Worm (Caenorhabditis elegans) whole organism, L4 larva: ENCODE measurements around the gene sdha-1.

Experiments
- ZK546.5 ChIP-seq, 2 experiments: sonication (generic microtip); optimal IDR thresholded peaks; 2 replicates each; lab custom pipeline; 2017; ENCODE audit warnings: missing biosample characterization in 2 of 2, missing genetic modification characterization in 2 of 2
- madf-5 ChIP-seq, 2 experiments: fragments of 200-800 bp; sonication (Bioruptor generic); IDR thresholded peaks; 2 replicates each; pipeline ENCODE4 v1.3.6; 2022; ENCODE audit warnings: missing compliant biosample characterization in 2 of 2, missing genetic modification characterization in 2 of 2
- skn-1 ChIP-seq: fragments of 150-350 bp; optimal IDR thresholded peaks from 2 replicates; lab custom pipeline; 2014; ENCODE audit warnings: missing biosample characterization, missing genetic modification characterization

DNA sequence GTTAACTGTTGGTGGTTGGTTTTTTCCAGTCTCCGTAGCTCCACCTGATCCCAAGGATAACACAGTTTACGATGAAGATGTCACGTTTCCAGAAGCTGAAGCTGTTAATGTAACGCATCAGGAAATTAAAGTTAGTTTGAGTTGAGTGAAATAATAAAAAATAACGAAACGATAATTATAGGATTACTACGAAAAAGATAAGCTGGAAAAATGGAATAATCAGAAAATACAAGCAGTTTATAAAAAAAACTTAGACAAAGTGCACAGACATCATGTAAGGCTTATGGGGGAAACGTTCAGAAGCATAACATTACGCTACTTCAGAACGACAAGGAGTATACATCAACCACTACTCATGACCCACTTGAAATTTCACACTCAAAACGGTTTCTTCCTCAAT lies 35.6 kb upstream of the sdha-1 start, which contains the start of gene F18E9.8:
- TF ChIP-seq skn-1 (tag; lab: Kevin White, UChicago) (no peak), madf-5 (GFP tag; IDR thresholded peaks at IDR 0.05; lab: Robert Waterston, UW) (no peak), ZK546.5 (tag; optimal IDR thresholded peaks at IDR 0.05; lab: Kevin White, UChicago) (no peak)
